Fruit fly (Drosophila melanogaster) Kc167 (cell line): Measurements from ENCODE around the gene CG6179.

Source experiments
- Myc ChIP-seq: fragments of >200 bp; optimal IDR thresholded peaks from 2 replicates; lab custom pipeline; 2017; ENCODE audit warnings: missing external identifiers
- insv ChIP-seq: fragments of >200 bp; optimal IDR thresholded peaks from 3 replicates; lab custom pipeline; 2018; ENCODE audit warnings: missing external identifiers
- psq ChIP-seq: fragments of >200 bp; optimal IDR thresholded peaks from 2 replicates; lab custom pipeline; 2017; ENCODE audit warnings: missing external identifiers

DNA sequence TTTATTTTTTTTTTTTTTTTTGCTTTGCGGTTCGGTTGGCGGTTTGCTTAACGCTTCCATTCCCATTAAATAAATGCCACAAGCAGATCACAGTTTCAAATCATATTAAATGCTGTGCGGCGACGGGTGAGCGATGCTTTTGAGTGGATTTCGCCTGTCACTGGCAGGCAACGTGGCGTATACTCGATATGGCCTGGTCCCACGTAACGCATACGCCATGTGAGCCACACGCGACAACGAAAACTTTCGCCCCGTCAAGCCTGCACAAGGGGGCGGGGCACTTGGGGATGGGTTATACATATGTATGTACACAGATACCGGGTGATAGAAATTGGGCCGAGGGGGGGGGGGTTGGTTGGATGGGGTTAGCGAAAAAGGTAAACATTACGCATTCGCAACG is 14.9 kb upstream of the CG6179 start:
- TF ChIP-seq psq (lab: Kevin White, UChicago) (no peak), Myc (lab: Kevin White, UChicago) (no peak), insv (lab: Kevin White, UChicago) (no peak)
